Worm (Caenorhabditis elegans) whole organism, L4 larva: ENCODE data around the gene oac-54.

Experiments used
- F37D6.2 ChIP-seq: sonication (generic microtip); optimal IDR thresholded peaks from 2 replicates; lab custom pipeline; 2016; ENCODE audit warnings: mild to moderate bottlenecking, missing genetic modification characterization, missing compliant biosample characterization
- F44E2.7 ChIP-seq: fragments of 200-800 bp; sonication (Bioruptor generic); IDR thresholded peaks from 2 replicates; pipeline ENCODE4 v2.1.2; 2022; ENCODE audit warnings: missing genetic modification characterization, missing compliant biosample characterization
- Y5F2A.4 ChIP-seq: fragments of 200-800 bp; sonication (Bioruptor generic); optimal IDR thresholded peaks from 2 replicates; lab custom pipeline; 2018; ENCODE audit warnings: mild to moderate bottlenecking, missing genetic modification characterization, missing compliant biosample characterization
- ama-1 ChIP-seq: fragments of 150-350 bp; optimal IDR thresholded peaks from 2 replicates; lab custom pipeline; 2014; ENCODE audit warnings: inconsistent platforms, mixed read lengths
- arid-1 ChIP-seq: fragments of 200-800 bp; sonication (Bioruptor generic); conservative IDR thresholded peaks from 2 replicates; pipeline ENCODE4 v1.3.6; 2022; ENCODE audit warnings: missing genetic modification reagents, missing genetic modification characterization, missing compliant biosample characterization
- ceh-20 ChIP-seq: fragments of 200-800 bp; sonication (Bioruptor generic); IDR thresholded peaks from 2 replicates; pipeline ENCODE4 v1.3.6; 2022; ENCODE audit warnings: missing genetic modification reagents, missing genetic modification characterization, missing compliant biosample characterization
- ceh-62 ChIP-seq: sonication (generic microtip); optimal IDR thresholded peaks from 2 replicates; lab custom pipeline; 2017; ENCODE audit warnings: missing biosample characterization, missing genetic modification characterization
- ceh-82 ChIP-seq: sonication (generic microtip); optimal IDR thresholded peaks from 2 replicates; lab custom pipeline; 2017; ENCODE audit warnings: missing biosample characterization, missing genetic modification characterization
- ces-1 ChIP-seq: fragments of 150-350 bp; sonication (generic microtip); optimal IDR thresholded peaks from 4 replicates; lab custom pipeline; 2014; ENCODE audit warnings: missing biosample characterization, missing genetic modification reagents, missing genetic modification characterization
- dmd-6 ChIP-seq: fragments of 200-800 bp; sonication (Bioruptor generic); IDR thresholded peaks from 2 replicates; pipeline ENCODE4 v1.3.6; 2022; ENCODE audit warnings: missing genetic modification reagents, missing genetic modification characterization, missing compliant biosample characterization
- hif-1 ChIP-seq, 2 experiments: sonication (generic microtip); optimal IDR thresholded peaks; 2 replicates each; lab custom pipeline; 2016 to 2017; ENCODE audit warnings: missing compliant biosample characterization in 2 of 2, missing genetic modification characterization in 2 of 2, missing genetic modification reagents in 2 of 2, missing genotype in 2 of 2, mild to moderate bottlenecking in 1 of 2
- hlh-30 ChIP-seq: sonication (generic microtip); optimal IDR thresholded peaks from 2 replicates; lab custom pipeline; 2017; ENCODE audit warnings: antibody characterized with exemption, mild to moderate bottlenecking, missing genetic modification characterization, missing compliant biosample characterization; ENCODE audit not compliant: insufficient read depth
- hmg-1.1 ChIP-seq: fragments of 200-800 bp; sonication (Bioruptor generic); IDR thresholded peaks from 2 replicates; pipeline ENCODE4 v1.3.6; 2022; ENCODE audit warnings: missing genetic modification reagents, missing genetic modification characterization, missing compliant biosample characterization
- jun-1 ChIP-seq: fragments of 150-350 bp; optimal IDR thresholded peaks from 2 replicates; lab custom pipeline; 2014; ENCODE audit warnings: missing biosample characterization, missing genetic modification reagents, missing genetic modification characterization
- lin-1 ChIP-seq: fragments of 200-800 bp; sonication (Bioruptor generic); IDR thresholded peaks from 2 replicates; pipeline ENCODE4 v1.3.6; 2022; ENCODE audit warnings: missing genetic modification reagents, missing genetic modification characterization, missing compliant biosample characterization
- lin-13 ChIP-seq: fragments of 150-350 bp; optimal IDR thresholded peaks from 2 replicates; lab custom pipeline; 2014; ENCODE audit warnings: missing biosample characterization, missing genetic modification reagents, missing genetic modification characterization
- lin-15B ChIP-seq: fragments of 150-350 bp; sonication (generic microtip); optimal IDR thresholded peaks from 3 replicates; lab custom pipeline; 2014; ENCODE audit warnings: missing biosample characterization, missing genetic modification characterization
- lin-29 ChIP-seq: fragments of 200-800 bp; sonication (Bioruptor generic); IDR thresholded peaks from 2 replicates; pipeline ENCODE4 v1.3.6; 2022; ENCODE audit warnings: missing genetic modification reagents, missing genetic modification characterization, missing compliant biosample characterization
- lsy-2 ChIP-seq, 2 experiments: fragments of 150-350 bp in 1 of 2; sonication (generic microtip) in 1 of 2; optimal IDR thresholded peaks; 2 replicates each; lab custom pipeline; 2014 to 2017; ENCODE audit warnings: missing biosample characterization in 2 of 2, missing genetic modification characterization in 2 of 2
- mep-1 ChIP-seq: fragments of 150-350 bp; sonication (generic microtip); optimal IDR thresholded peaks from 3 replicates; lab custom pipeline; 2014; ENCODE audit warnings: missing biosample characterization, missing genetic modification characterization
- mxl-3 ChIP-seq: fragments of 200-800 bp; sonication (Bioruptor generic); optimal IDR thresholded peaks from 2 replicates; lab custom pipeline; 2018; ENCODE audit warnings: mild to moderate bottlenecking, missing genetic modification characterization, missing compliant biosample characterization
- nhr-28 ChIP-seq: fragments of 150-350 bp; optimal IDR thresholded peaks from 2 replicates; lab custom pipeline; 2014; ENCODE audit warnings: missing biosample characterization, missing genetic modification characterization
- nhr-41 ChIP-seq: fragments of 200-800 bp; sonication (Bioruptor generic); IDR thresholded peaks from 2 replicates; pipeline ENCODE4 v1.3.6; 2022; ENCODE audit warnings: missing genetic modification reagents, missing genetic modification characterization, missing compliant biosample characterization
- nhr-48 ChIP-seq: sonication (generic microtip); optimal IDR thresholded peaks from 2 replicates; lab custom pipeline; 2016; ENCODE audit warnings: mild to moderate bottlenecking, missing genetic modification characterization, missing compliant biosample characterization
- php-3 ChIP-seq: fragments of 200-800 bp; sonication (Bioruptor generic); IDR thresholded peaks from 2 replicates; pipeline ENCODE4 v1.3.6; 2022; ENCODE audit warnings: missing genetic modification reagents, missing genetic modification characterization, missing compliant biosample characterization
- pqm-1 ChIP-seq: sonication (generic microtip); optimal IDR thresholded peaks from 2 replicates; lab custom pipeline; 2017; ENCODE audit warnings: missing biosample characterization, missing genetic modification characterization
- sdz-12 ChIP-seq: fragments of 200-800 bp; sonication (Bioruptor generic); optimal IDR thresholded peaks from 2 replicates; lab custom pipeline; 2018; ENCODE audit warnings: mild to moderate bottlenecking, missing genetic modification characterization, missing compliant biosample characterization
- skn-1 ChIP-seq: fragments of 150-350 bp; optimal IDR thresholded peaks from 2 replicates; lab custom pipeline; 2014; ENCODE audit warnings: missing biosample characterization, missing genetic modification characterization
- snpc-4 ChIP-seq: fragments of 150-350 bp; optimal IDR thresholded peaks from 2 replicates; lab custom pipeline; 2014; ENCODE audit warnings: missing biosample characterization, missing genetic modification characterization
- spr-1 ChIP-seq: sonication (generic microtip); optimal IDR thresholded peaks from 2 replicates; lab custom pipeline; 2016; ENCODE audit warnings: mild to moderate bottlenecking, missing genetic modification characterization, missing compliant biosample characterization
- tag-97 ChIP-seq: fragments of 200-800 bp; sonication (Bioruptor generic); IDR thresholded peaks from 2 replicates; pipeline ENCODE4 v1.3.6; 2022; ENCODE audit warnings: missing genetic modification characterization, missing compliant biosample characterization
- tra-1 ChIP-seq: fragments of 200-800 bp; sonication (Bioruptor generic); IDR thresholded peaks from 2 replicates; pipeline ENCODE4 v1.3.6; 2022; ENCODE audit warnings: missing genetic modification reagents, missing genetic modification characterization, missing compliant biosample characterization
- unc-39 ChIP-seq: sonication (generic microtip); optimal IDR thresholded peaks from 2 replicates; lab custom pipeline; 2017; ENCODE audit warnings: missing biosample characterization, missing genetic modification characterization
- unc-62 ChIP-seq, 3 experiments: fragments of 150-350 bp in 1 of 3; sonication (generic microtip); optimal IDR thresholded peaks in 2 of 3; peaks in 1 of 3; 1 replicate in 1 of 3; 2 replicates in 2 of 3; lab custom pipeline; 2014 to 2017; ENCODE audit warnings: missing biosample characterization in 3 of 3, missing genetic modification characterization in 3 of 3, missing genetic modification reagents in 3 of 3, missing genotype in 1 of 3
- vab-7 ChIP-seq: fragments of 200-800 bp; sonication (Bioruptor generic); IDR thresholded peaks from 2 replicates; pipeline ENCODE4 v1.3.6; 2022; ENCODE audit warnings: missing genetic modification reagents, missing genetic modification characterization, missing compliant biosample characterization
- zfp-2 ChIP-seq: sonication (generic microtip); optimal IDR thresholded peaks from 2 replicates; lab custom pipeline; 2016; ENCODE audit warnings: mild to moderate bottlenecking, missing genetic modification characterization, missing compliant biosample characterization
- ztf-7 ChIP-seq: fragments of 150-350 bp; optimal IDR thresholded peaks from 2 replicates; lab custom pipeline; 2014; ENCODE audit warnings: missing biosample characterization, missing genetic modification characterization

Gene oac-54

ce11 chrII:9128132-9128531 is 29.8 kb upstream of the oac-54 start (continued):
- peak; percentile 82 for TF ChIP-seq pqm-1
- peak; percentile 64 for TF ChIP-seq mxl-3
- peak; percentile 44 to 68 for TF ChIP-seq lsy-2 (tag; optimal IDR thresholded peaks at IDR 0.05; lab: Kevin White, UChicago)

ce11 chrII:9130339-9130738 is 27.6 kb upstream of the oac-54 start:
- TF ChIP-seq unc-62 (GFP tag; optimal IDR thresholded peaks at IDR 0.05 in 1 of 2; lab: Kevin White, UChicago) (no peak), unc-62 (tag; optimal IDR thresholded peaks at IDR 0.05; lab: Kevin White, UChicago) (no peak), hmg-1.1 (no peak), skn-1 (tag; lab: Kevin White, UChicago) (no peak), spr-1 (tag; lab: Kevin White, UChicago) (no peak), vab-7 (GFP tag; lab: Robert Waterston, UW) (no peak), lin-1 (GFP tag; lab: Robert Waterston, UW) (no peak), lin-13 (no peak), lin-15B (tag; lab: Kevin White, UChicago) (no peak), lsy-2 (tag; optimal IDR thresholded peaks at IDR 0.05; lab: Kevin White, UChicago) (peak in 1 of 2 experiments; percentile 3), tag-97 (GFP tag; lab: Robert Waterston, UW) (no peak), sdz-12 (GFP tag; lab: Kevin White, UChicago) (no peak), snpc-4 (tag; lab: Kevin White, UChicago) (no peak), ama-1 (lab: Kevin White, UChicago) (no peak), zfp-2 (tag; lab: Kevin White, UChicago) (no peak), mxl-3 (peak; percentile 11)
- TF ChIP-seq, all 104 proteins: peak for 2

- TF ChIP-seq ces-1 (GFP tag; lab: Kevin White, UChicago) (no peak), ceh-82 (no peak), nhr-28 (tag; lab: Kevin White, UChicago) (no peak), jun-1 (tag; lab: Kevin White, UChicago) (peak; percentile 75), nhr-41 (GFP tag; lab: Robert Waterston, UW) (no peak), ceh-62 (tag; lab: Kevin White, UChicago) (no peak)
Measured at ce11 chrII:9131363-9131762, 26.5 kb upstream of the oac-54 start, which contains the start of gene C16D2.1. TSS of gene C16D2.1 (plus strand) at chrII:9131663.

ce11 chrII:9132338-9132737 is 25.6 kb upstream of the oac-54 start:
- no peak for TF ChIP-seq tra-1
- no peak for TF ChIP-seq lin-29 (GFP tag; lab: Robert Waterston, UW)
- TF ChIP-seq Y5F2A.4: peak; percentile 18
- TF ChIP-seq mep-1: peak; percentile 48
- TF ChIP-seq jun-1 (tag; lab: Kevin White, UChicago): peak; percentile 92
- no peak for TF ChIP-seq arid-1 (GFP tag; lab: Robert Waterston, UW)

ce11 chrII:9135878-9136277 is 22.0 kb upstream of the oac-54 start, which contains the start of gene nlp-78:
TSS of gene nlp-78 (plus strand) at chrII:9136178.
- TF ChIP-seq hif-1 (tag; optimal IDR thresholded peaks at IDR 0.05; lab: Kevin White, UChicago): no peak
- no peak for TF ChIP-seq tag-97 (GFP tag; lab: Robert Waterston, UW)
- TF ChIP-seq hlh-30 (tag; lab: Kevin White, UChicago): no peak
- TF ChIP-seq nhr-48 (tag; lab: Kevin White, UChicago): no peak
- no peak for TF ChIP-seq ceh-20
- TF ChIP-seq F37D6.2 (tag; lab: Kevin White, UChicago): no peak
- no peak for TF ChIP-seq unc-39
- TF ChIP-seq F44E2.7 (GFP tag; lab: Robert Waterston, UW): no peak
- TF ChIP-seq dmd-6 (GFP tag; lab: Robert Waterston, UW): no peak
- TF ChIP-seq ztf-7: no peak
- TF ChIP-seq php-3 (GFP tag; lab: Robert Waterston, UW): no peak
- no peak for TF ChIP-seq pqm-1
